Worm (Caenorhabditis elegans) whole organism, mixed stage, embryonic: ENCODE measurements around the gene prp-21.

Experiments
- M03D4.4 ChIP-seq: sonication (generic microtip); optimal IDR thresholded peaks from 2 replicates; lab custom pipeline; 2017; ENCODE audit warnings: mild to moderate bottlenecking, missing genetic modification characterization, missing compliant biosample characterization
- bed-3 ChIP-seq: fragments of 200-800 bp; sonication (Bioruptor generic); optimal IDR thresholded peaks from 3 replicates; lab custom pipeline; 2018; ENCODE audit warnings: mild to moderate bottlenecking, missing genetic modification characterization, moderate library complexity, missing compliant biosample characterization
- blmp-1 ChIP-seq: fragments of 150-350 bp; optimal IDR thresholded peaks from 2 replicates; lab custom pipeline; 2014; ENCODE audit warnings: missing biosample characterization, missing genetic modification characterization
- ceh-39 ChIP-seq: fragments of 150-350 bp; optimal IDR thresholded peaks from 2 replicates; lab custom pipeline; 2014; ENCODE audit warnings: missing biosample characterization, missing genetic modification characterization
- ceh-43 ChIP-seq: fragments of 200-800 bp; sonication (Bioruptor generic); optimal IDR thresholded peaks from 2 replicates; lab custom pipeline; 2018; ENCODE audit warnings: mild to moderate bottlenecking, missing genetic modification characterization, moderate library complexity, missing compliant biosample characterization
- ceh-83 ChIP-seq: fragments of 200-800 bp; sonication (Bioruptor generic); optimal IDR thresholded peaks from 2 replicates; lab custom pipeline; 2018; ENCODE audit warnings: mild to moderate bottlenecking, missing genetic modification characterization, missing compliant biosample characterization
- ces-1 ChIP-seq: fragments of 150-350 bp; optimal IDR thresholded peaks from 2 replicates; lab custom pipeline; 2014; ENCODE audit warnings: missing biosample characterization, missing genetic modification reagents, missing genetic modification characterization
- cnd-1 ChIP-seq: fragments of 200-800 bp; sonication (Bioruptor generic); optimal IDR thresholded peaks from 2 replicates; lab custom pipeline; 2018; ENCODE audit warnings: mild to moderate bottlenecking, missing genetic modification characterization, missing compliant biosample characterization
- drap-1 ChIP-seq: fragments of 200-800 bp; sonication (Bioruptor generic); optimal IDR thresholded peaks from 3 replicates; lab custom pipeline; 2018; ENCODE audit warnings: mild to moderate bottlenecking, missing genetic modification characterization, missing compliant biosample characterization
- elt-1 ChIP-seq: sonication (generic microtip); optimal IDR thresholded peaks from 2 replicates; lab custom pipeline; 2017; ENCODE audit warnings: missing genetic modification characterization, mild to moderate bottlenecking, missing compliant biosample characterization, antibody characterized with exemption, moderate library complexity, borderline replicate concordance; ENCODE audit not compliant: insufficient read depth
- elt-3 ChIP-seq: fragments of 150-350 bp; optimal IDR thresholded peaks from 2 replicates; lab custom pipeline; 2014; ENCODE audit warnings: missing biosample characterization, missing genetic modification characterization
- flh-1 ChIP-seq: fragments of 200-800 bp; sonication (Bioruptor generic); optimal IDR thresholded peaks from 2 replicates; lab custom pipeline; 2018; ENCODE audit warnings: mild to moderate bottlenecking, missing genetic modification characterization, moderate library complexity, missing compliant biosample characterization
- ham-2 ChIP-seq: fragments of 200-800 bp; sonication (Bioruptor generic); optimal IDR thresholded peaks from 2 replicates; lab custom pipeline; 2018; ENCODE audit warnings: mild to moderate bottlenecking, missing genetic modification characterization, missing compliant biosample characterization
- hlh-1 ChIP-seq: fragments of 150-350 bp; optimal IDR thresholded peaks from 2 replicates; lab custom pipeline; 2014; ENCODE audit warnings: missing biosample characterization, missing genetic modification reagents, missing genetic modification characterization
- lin-13 ChIP-seq: fragments of 150-350 bp; optimal IDR thresholded peaks from 2 replicates; lab custom pipeline; 2014; ENCODE audit warnings: missing biosample characterization, missing genetic modification characterization
- lin-32 ChIP-seq: fragments of 200-800 bp; sonication (Bioruptor generic); optimal IDR thresholded peaks from 2 replicates; lab custom pipeline; 2018; ENCODE audit warnings: mild to moderate bottlenecking, missing genetic modification characterization, missing compliant biosample characterization
- lsy-2 ChIP-seq: fragments of 150-350 bp; optimal IDR thresholded peaks from 2 replicates; lab custom pipeline; 2014; ENCODE audit warnings: missing biosample characterization, missing genetic modification characterization
- mab-5 ChIP-seq: fragments of 150-350 bp; optimal IDR thresholded peaks from 2 replicates; lab custom pipeline; 2014; ENCODE audit warnings: missing biosample characterization, missing genetic modification characterization
- mep-1 ChIP-seq: fragments of 150-350 bp; optimal IDR thresholded peaks from 2 replicates; lab custom pipeline; 2017; ENCODE audit warnings: missing biosample characterization, missing genetic modification reagents, missing genetic modification characterization, inconsistent platforms
- mls-2 ChIP-seq: sonication (generic microtip); optimal IDR thresholded peaks from 2 replicates; lab custom pipeline; 2016; ENCODE audit warnings: mild to moderate bottlenecking, missing genetic modification characterization, moderate library complexity, missing compliant biosample characterization
- nhr-12 ChIP-seq: fragments of 150-350 bp; optimal IDR thresholded peaks from 2 replicates; lab custom pipeline; 2014; ENCODE audit warnings: missing biosample characterization, missing genetic modification characterization
- nhr-2 ChIP-seq: fragments of 150-350 bp; optimal IDR thresholded peaks from 2 replicates; lab custom pipeline; 2014; ENCODE audit warnings: missing biosample characterization, missing genetic modification characterization
- nhr-237 ChIP-seq: fragments of 150-350 bp; optimal IDR thresholded peaks from 2 replicates; lab custom pipeline; 2014; ENCODE audit warnings: missing biosample characterization, missing genetic modification characterization
- nhr-28 ChIP-seq: fragments of 150-350 bp; optimal IDR thresholded peaks from 2 replicates; lab custom pipeline; 2014; ENCODE audit warnings: missing biosample characterization, missing genetic modification characterization
- nhr-76 ChIP-seq: sonication (generic microtip); optimal IDR thresholded peaks from 2 replicates; lab custom pipeline; 2017; ENCODE audit warnings: missing biosample characterization, missing genetic modification characterization
- pha-4 ChIP-seq: fragments of 150-350 bp; optimal IDR thresholded peaks from 2 replicates; lab custom pipeline; 2018; ENCODE audit warnings: missing biosample characterization, missing genetic modification reagents, missing genetic modification characterization
- sem-2 ChIP-seq: fragments of 200-800 bp; sonication (Bioruptor generic); optimal IDR thresholded peaks from 2 replicates; lab custom pipeline; 2018; ENCODE audit warnings: mild to moderate bottlenecking, missing genetic modification characterization, missing compliant biosample characterization
- snpc-4 ChIP-seq: fragments of 150-350 bp; optimal IDR thresholded peaks from 2 replicates; lab custom pipeline; 2014; ENCODE audit warnings: missing biosample characterization, missing genetic modification characterization
- sptf-1 ChIP-seq: sonication (generic microtip); optimal IDR thresholded peaks from 2 replicates; lab custom pipeline; 2017; ENCODE audit warnings: mild to moderate bottlenecking, missing genetic modification characterization, moderate library complexity, missing compliant biosample characterization
- tbx-8 ChIP-seq: fragments of 200-800 bp; sonication (Bioruptor generic); optimal IDR thresholded peaks from 2 replicates; lab custom pipeline; 2018; ENCODE audit warnings: mild to moderate bottlenecking, missing genetic modification characterization, moderate library complexity, missing compliant biosample characterization
- unc-120 ChIP-seq: sonication (generic microtip); optimal IDR thresholded peaks from 2 replicates; lab custom pipeline; 2017; ENCODE audit warnings: missing genetic modification characterization, missing compliant biosample characterization; ENCODE audit not compliant: poor library complexity, severe bottlenecking
- unc-39 ChIP-seq: fragments of 150-350 bp; optimal IDR thresholded peaks from 2 replicates; lab custom pipeline; 2014; ENCODE audit warnings: missing biosample characterization, missing genetic modification characterization
- unc-62 ChIP-seq: fragments of 150-350 bp; optimal IDR thresholded peaks from 2 replicates; lab custom pipeline; 2014; ENCODE audit warnings: missing biosample characterization, missing genetic modification reagents, missing genetic modification characterization
- zip-8 ChIP-seq: fragments of 150-350 bp; optimal IDR thresholded peaks from 2 replicates; lab custom pipeline; 2014; ENCODE audit warnings: missing biosample characterization, missing genetic modification characterization
- ztf-11 ChIP-seq: fragments of 150-350 bp; optimal IDR thresholded peaks from 2 replicates; lab custom pipeline; 2014; ENCODE audit warnings: missing biosample characterization, missing genetic modification characterization

The prp-21 gene

ce11 chrII:495124-495523, 10.5 kb downstream of the prp-21 start, which contains the start of gene sms-5:
Gene sms-5, plus strand, starts transcription at chrII:495424.
- TF ChIP-seq mab-5 (tag; lab: Kevin White, UChicago) = no peak
- no peak for TF ChIP-seq ceh-43 (GFP tag; lab: Kevin White, UChicago)
- no peak for TF ChIP-seq M03D4.4 (tag; lab: Kevin White, UChicago)
- TF ChIP-seq sem-2 = no peak
- no peak for TF ChIP-seq lsy-2
- no peak for TF ChIP-seq unc-62 (GFP tag; lab: Kevin White, UChicago)

ce11 chrII:502638-503037, 18.0 kb downstream of the prp-21 start:
- TF ChIP-seq hlh-1 (tag; lab: Kevin White, UChicago) (no peak), snpc-4 (tag; lab: Kevin White, UChicago) (no peak), sptf-1 (tag; lab: Kevin White, UChicago) (no peak), ceh-43 (GFP tag; lab: Kevin White, UChicago) (no peak), drap-1 (no peak), unc-120 (no peak), ham-2 (GFP tag; lab: Kevin White, UChicago) (no peak), flh-1 (GFP tag; lab: Kevin White, UChicago) (no peak), lsy-2 (no peak), zip-8 (tag; lab: Kevin White, UChicago) (no peak)
- TF ChIP-seq, all 35 proteins: peak for 0

- TF ChIP-seq unc-39 (tag; lab: Kevin White, UChicago) (no peak), nhr-76 (no peak), mep-1 (tag; lab: Kevin White, UChicago) (peak; percentile 46), lin-13 (tag; lab: Kevin White, UChicago) (peak; percentile 31), mls-2 (no peak), ces-1 (peak; percentile 45), lin-32 (GFP tag; lab: Kevin White, UChicago) (no peak), unc-120 (no peak), M03D4.4 (tag; lab: Kevin White, UChicago) (no peak), nhr-12 (tag; lab: Kevin White, UChicago) (no peak), unc-62 (GFP tag; lab: Kevin White, UChicago) (no peak), mab-5 (tag; lab: Kevin White, UChicago) (no peak), sem-2 (no peak), flh-1 (GFP tag; lab: Kevin White, UChicago) (no peak), nhr-2 (tag; lab: Kevin White, UChicago) (no peak), nhr-28 (no peak), ceh-83 (GFP tag; lab: Kevin White, UChicago) (no peak), drap-1 (no peak), elt-3 (tag; lab: Kevin White, UChicago) (no peak), zip-8 (tag; lab: Kevin White, UChicago) (peak; percentile 8), tbx-8 (GFP tag; lab: Kevin White, UChicago) (no peak), bed-3 (GFP tag; lab: Kevin White, UChicago) (no peak), blmp-1 (tag; lab: Kevin White, UChicago) (no peak), snpc-4 (tag; lab: Kevin White, UChicago) (no peak), lsy-2 (peak; percentile 19), ceh-39 (tag; lab: Kevin White, UChicago) (no peak), sptf-1 (tag; lab: Kevin White, UChicago) (peak; percentile 20), hlh-1 (tag; lab: Kevin White, UChicago) (no peak), ham-2 (GFP tag; lab: Kevin White, UChicago) (no peak), ceh-43 (GFP tag; lab: Kevin White, UChicago) (peak; percentile 30), pha-4 (tag; lab: Kevin White, UChicago) (peak; percentile 11), elt-1 (no peak), cnd-1 (peak; percentile 39), ztf-11 (tag; lab: Kevin White, UChicago) (no peak), nhr-237 (tag; lab: Kevin White, UChicago) (no peak)
Observed at ce11 chrII:506069-506468, 21.4 kb downstream of the prp-21 start.

- TF ChIP-seq nhr-237 (tag; lab: Kevin White, UChicago) (no peak), ceh-39 (tag; lab: Kevin White, UChicago) (no peak), ceh-83 (GFP tag; lab: Kevin White, UChicago) (no peak), unc-39 (tag; lab: Kevin White, UChicago) (no peak), nhr-2 (tag; lab: Kevin White, UChicago) (no peak)
- TF ChIP-seq, all 35 proteins: peak for 0
Observed at ce11 chrII:508603-509002, 23.9 kb downstream of the prp-21 start.
